Worm (Caenorhabditis elegans) whole organism, L4 larva: ENCODE results near the gene wdr-20.

Experiments used
- F10B5.3 ChIP-seq: sonication (generic microtip); optimal IDR thresholded peaks from 2 replicates; lab custom pipeline; 2016; ENCODE audit warnings: mild to moderate bottlenecking, missing genetic modification characterization, missing compliant biosample characterization
- F37D6.2 ChIP-seq: sonication (generic microtip); optimal IDR thresholded peaks from 2 replicates; lab custom pipeline; 2016; ENCODE audit warnings: mild to moderate bottlenecking, missing genetic modification characterization, missing compliant biosample characterization
- F44E2.7 ChIP-seq: fragments of 200-800 bp; sonication (Bioruptor generic); IDR thresholded peaks from 2 replicates; pipeline ENCODE4 v2.1.2; 2022; ENCODE audit warnings: missing genetic modification characterization, missing compliant biosample characterization
- F49E8.2 ChIP-seq: sonication (generic microtip); optimal IDR thresholded peaks from 2 replicates; lab custom pipeline; 2016; ENCODE audit warnings: missing compliant biosample characterization, mild to moderate bottlenecking, missing genetic modification characterization, borderline replicate concordance
- R02D3.7 ChIP-seq: fragments of 150-350 bp; sonication (generic microtip); optimal IDR thresholded peaks from 3 replicates; lab custom pipeline; 2014; ENCODE audit warnings: missing biosample characterization, missing genetic modification characterization
- T20F7.1 ChIP-seq: fragments of 200-800 bp; sonication (Bioruptor generic); optimal IDR thresholded peaks from 2 replicates; lab custom pipeline; 2018; ENCODE audit warnings: mild to moderate bottlenecking, missing genetic modification characterization, missing compliant biosample characterization
- Y48G9A.11 ChIP-seq: fragments of 200-800 bp; sonication (Bioruptor generic); IDR thresholded peaks from 2 replicates; pipeline ENCODE4 v1.3.6; 2022; ENCODE audit warnings: missing genetic modification reagents, missing genetic modification characterization, missing compliant biosample characterization
- Y75B8A.6 ChIP-seq: fragments of 200-800 bp; sonication (Bioruptor generic); IDR thresholded peaks from 2 replicates; pipeline ENCODE4 v1.3.6; 2022; ENCODE audit warnings: missing genetic modification reagents, missing genetic modification characterization, missing compliant biosample characterization
- ama-1 ChIP-seq: fragments of 150-350 bp; optimal IDR thresholded peaks from 2 replicates; lab custom pipeline; 2014; ENCODE audit warnings: inconsistent platforms, mixed read lengths
- arid-1 ChIP-seq: fragments of 200-800 bp; sonication (Bioruptor generic); conservative IDR thresholded peaks from 2 replicates; pipeline ENCODE4 v1.3.6; 2022; ENCODE audit warnings: missing genetic modification reagents, missing genetic modification characterization, missing compliant biosample characterization
- ceh-20 ChIP-seq: fragments of 200-800 bp; sonication (Bioruptor generic); IDR thresholded peaks from 2 replicates; pipeline ENCODE4 v1.3.6; 2022; ENCODE audit warnings: missing genetic modification reagents, missing genetic modification characterization, missing compliant biosample characterization
- ceh-62 ChIP-seq: sonication (generic microtip); optimal IDR thresholded peaks from 2 replicates; lab custom pipeline; 2017; ENCODE audit warnings: missing biosample characterization, missing genetic modification characterization
- cey-2 ChIP-seq: sonication (generic microtip); optimal IDR thresholded peaks from 3 replicates; lab custom pipeline; 2017; ENCODE audit warnings: missing genetic modification characterization, mild to moderate bottlenecking, missing compliant biosample characterization, antibody characterized with exemption, borderline replicate concordance; ENCODE audit not compliant: insufficient read depth
- ctbp-1 ChIP-seq: fragments of 200-800 bp; sonication (Bioruptor generic); IDR thresholded peaks from 2 replicates; pipeline ENCODE4 v1.3.6; 2022; ENCODE audit warnings: missing genetic modification reagents, missing genetic modification characterization, missing compliant biosample characterization
- daf-12 ChIP-seq: fragments of 150-350 bp; optimal IDR thresholded peaks from 2 replicates; lab custom pipeline; 2014; ENCODE audit warnings: missing biosample characterization, missing genetic modification reagents, missing genetic modification characterization
- daf-16 ChIP-seq, 3 experiments: sonication (generic microtip); optimal IDR thresholded peaks; 2 replicates each; lab custom pipeline; 2016 to 2017; ENCODE audit warnings: missing genetic modification characterization in 3 of 3, missing genetic modification reagents in 3 of 3, mild to moderate bottlenecking in 2 of 3, missing compliant biosample characterization in 2 of 3, missing biosample characterization in 1 of 3, moderate library complexity in 1 of 3
- daf-19 ChIP-seq: fragments of 200-800 bp; sonication (Bioruptor generic); conservative IDR thresholded peaks from 2 replicates; pipeline ENCODE4 v1.3.6; 2022; ENCODE audit warnings: missing genetic modification characterization, missing compliant biosample characterization
- dmd-6 ChIP-seq: fragments of 200-800 bp; sonication (Bioruptor generic); IDR thresholded peaks from 2 replicates; pipeline ENCODE4 v1.3.6; 2022; ENCODE audit warnings: missing genetic modification reagents, missing genetic modification characterization, missing compliant biosample characterization
- dve-1 ChIP-seq: sonication (generic microtip); optimal IDR thresholded peaks from 2 replicates; lab custom pipeline; 2017; ENCODE audit warnings: antibody characterized with exemption, mild to moderate bottlenecking, missing genetic modification characterization, missing compliant biosample characterization; ENCODE audit not compliant: insufficient read depth
- egl-43 ChIP-seq: fragments of 200-800 bp; sonication (Bioruptor generic); IDR thresholded peaks from 2 replicates; pipeline ENCODE4 v1.3.6; 2022; ENCODE audit warnings: missing genetic modification reagents, missing genetic modification characterization, missing compliant biosample characterization
- hif-1 ChIP-seq, 2 experiments: sonication (generic microtip); optimal IDR thresholded peaks; 2 replicates each; lab custom pipeline; 2016 to 2017; ENCODE audit warnings: missing compliant biosample characterization in 2 of 2, missing genetic modification characterization in 2 of 2, missing genetic modification reagents in 2 of 2, missing genotype in 2 of 2, mild to moderate bottlenecking in 1 of 2
- hlh-11 ChIP-seq: fragments of 200-800 bp; sonication (Bioruptor generic); optimal IDR thresholded peaks from 2 replicates; lab custom pipeline; 2018; ENCODE audit warnings: mild to moderate bottlenecking, missing genetic modification characterization, missing compliant biosample characterization
- hlh-30 ChIP-seq: sonication (generic microtip); optimal IDR thresholded peaks from 2 replicates; lab custom pipeline; 2017; ENCODE audit warnings: antibody characterized with exemption, mild to moderate bottlenecking, missing genetic modification characterization, missing compliant biosample characterization; ENCODE audit not compliant: insufficient read depth
- jun-1 ChIP-seq: fragments of 150-350 bp; optimal IDR thresholded peaks from 2 replicates; lab custom pipeline; 2014; ENCODE audit warnings: missing biosample characterization, missing genetic modification reagents, missing genetic modification characterization
- lin-1 ChIP-seq: fragments of 200-800 bp; sonication (Bioruptor generic); IDR thresholded peaks from 2 replicates; pipeline ENCODE4 v1.3.6; 2022; ENCODE audit warnings: missing genetic modification reagents, missing genetic modification characterization, missing compliant biosample characterization
- lin-38 ChIP-seq: fragments of 200-800 bp; sonication (Bioruptor generic); IDR thresholded peaks from 2 replicates; pipeline ENCODE4 v1.3.6; 2022; ENCODE audit warnings: missing genetic modification reagents, missing genetic modification characterization, missing compliant biosample characterization
- lsy-2 ChIP-seq, 2 experiments: fragments of 150-350 bp in 1 of 2; sonication (generic microtip) in 1 of 2; optimal IDR thresholded peaks; 2 replicates each; lab custom pipeline; 2014 to 2017; ENCODE audit warnings: missing biosample characterization in 2 of 2, missing genetic modification characterization in 2 of 2
- mdl-1 ChIP-seq, 2 experiments: fragments of 150-350 bp in 1 of 2; sonication (generic microtip) in 1 of 2; optimal IDR thresholded peaks; 2 replicates each; lab custom pipeline; 2014 to 2017; ENCODE audit warnings: missing biosample characterization in 2 of 2, missing genetic modification characterization in 2 of 2
- mdt-29 ChIP-seq: fragments of 200-800 bp; sonication (Bioruptor generic); IDR thresholded peaks from 2 replicates; pipeline ENCODE4 v1.3.6; 2022; ENCODE audit warnings: missing genetic modification reagents, missing genetic modification characterization, missing compliant biosample characterization
- mep-1 ChIP-seq: fragments of 150-350 bp; sonication (generic microtip); optimal IDR thresholded peaks from 3 replicates; lab custom pipeline; 2014; ENCODE audit warnings: missing biosample characterization, missing genetic modification characterization
- mxl-2 ChIP-seq: fragments of 200-800 bp; sonication (Bioruptor generic); conservative IDR thresholded peaks from 2 replicates; pipeline ENCODE4 v1.3.6; 2022; ENCODE audit warnings: missing genetic modification reagents, missing genetic modification characterization, missing compliant biosample characterization
- nhr-111 ChIP-seq: fragments of 200-800 bp; sonication (Bioruptor generic); optimal IDR thresholded peaks from 2 replicates; lab custom pipeline; 2018; ENCODE audit warnings: mild to moderate bottlenecking, missing genetic modification characterization, missing compliant biosample characterization
- nhr-28 ChIP-seq: fragments of 150-350 bp; optimal IDR thresholded peaks from 2 replicates; lab custom pipeline; 2014; ENCODE audit warnings: missing biosample characterization, missing genetic modification characterization
- nhr-77 ChIP-seq: fragments of 150-350 bp; optimal IDR thresholded peaks from 2 replicates; lab custom pipeline; 2014; ENCODE audit warnings: missing biosample characterization, missing genetic modification characterization
- pha-4 ChIP-seq, 2 experiments: fragments of 150-350 bp in 1 of 2; fragments of 200-800 bp in 1 of 2; sonication (Bioruptor generic) in 1 of 2; IDR thresholded peaks in 1 of 2; optimal IDR thresholded peaks in 1 of 2; 2 replicates each; pipeline versions ENCODE4 v1.3.6 to Lab custom; 2014 to 2022; ENCODE audit warnings: missing genetic modification characterization in 2 of 2, missing genetic modification reagents in 2 of 2, missing biosample characterization in 1 of 2, missing compliant biosample characterization in 1 of 2
- php-3 ChIP-seq: fragments of 200-800 bp; sonication (Bioruptor generic); IDR thresholded peaks from 2 replicates; pipeline ENCODE4 v1.3.6; 2022; ENCODE audit warnings: missing genetic modification reagents, missing genetic modification characterization, missing compliant biosample characterization
- pqm-1 ChIP-seq: sonication (generic microtip); optimal IDR thresholded peaks from 2 replicates; lab custom pipeline; 2017; ENCODE audit warnings: missing biosample characterization, missing genetic modification characterization
- set-16 ChIP-seq: fragments of 200-800 bp; sonication (Bioruptor generic); IDR thresholded peaks from 2 replicates; pipeline ENCODE4 v1.3.6; 2022; ENCODE audit warnings: missing genetic modification reagents, missing genetic modification characterization, missing compliant biosample characterization
- snpc-1.2 ChIP-seq: fragments of 200-800 bp; sonication (Bioruptor generic); IDR thresholded peaks from 2 replicates; pipeline ENCODE4 v1.3.6; 2022; ENCODE audit warnings: missing genetic modification reagents, missing genetic modification characterization, missing compliant biosample characterization
- spr-1 ChIP-seq: sonication (generic microtip); optimal IDR thresholded peaks from 2 replicates; lab custom pipeline; 2016; ENCODE audit warnings: mild to moderate bottlenecking, missing genetic modification characterization, missing compliant biosample characterization
- tra-1 ChIP-seq: fragments of 200-800 bp; sonication (Bioruptor generic); IDR thresholded peaks from 2 replicates; pipeline ENCODE4 v1.3.6; 2022; ENCODE audit warnings: missing genetic modification reagents, missing genetic modification characterization, missing compliant biosample characterization
- vab-7 ChIP-seq: fragments of 200-800 bp; sonication (Bioruptor generic); IDR thresholded peaks from 2 replicates; pipeline ENCODE4 v1.3.6; 2022; ENCODE audit warnings: missing genetic modification reagents, missing genetic modification characterization, missing compliant biosample characterization
- zag-1 ChIP-seq: fragments of 150-350 bp; optimal IDR thresholded peaks from 2 replicates; lab custom pipeline; 2014; ENCODE audit warnings: missing biosample characterization, missing genetic modification characterization

Gene wdr-20

ce11 chrV:10160954-10161353 lies 27.0 kb upstream of the wdr-20 start, which contains the start of gene C51E3.10 (continued):
- peak; percentile 80 for TF ChIP-seq hlh-11 (tag; lab: Kevin White, UChicago)
- TF ChIP-seq lsy-2 (tag; optimal IDR thresholded peaks at IDR 0.05; lab: Kevin White, UChicago) = peak in 1 of 2 experiments; percentile 32
- TF ChIP-seq lin-38 (GFP tag; lab: Robert Waterston, UW) = no peak
- no peak for TF ChIP-seq ctbp-1 (GFP tag; lab: Robert Waterston, UW)
- TF ChIP-seq mep-1 = peak; percentile 36
- no peak for TF ChIP-seq F10B5.3 (tag; lab: Kevin White, UChicago)
- TF ChIP-seq nhr-77 (tag; lab: Kevin White, UChicago) = peak; percentile 35
- TF ChIP-seq vab-7 = no peak
- TF ChIP-seq mxl-2 = no peak
- no peak for TF ChIP-seq spr-1 (tag; lab: Kevin White, UChicago)
- no peak for TF ChIP-seq F37D6.2 (tag; lab: Kevin White, UChicago)
- 0 out of 2 replicates have a peak, but pooled peaks have one; percentile 8 for TF ChIP-seq pha-4 (GFP tag; IDR thresholded peaks at IDR 0.05; lab: Robert Waterston, UW)
- TF ChIP-seq pha-4 (tag; optimal IDR thresholded peaks at IDR 0.05; lab: Kevin White, UChicago) = no peak
- TF ChIP-seq arid-1 (GFP tag; lab: Robert Waterston, UW) = no peak
- no peak for TF ChIP-seq F44E2.7 (GFP tag; lab: Robert Waterston, UW)
- TF ChIP-seq ceh-20 (GFP tag; lab: Robert Waterston, UW) = no peak
- no peak for TF ChIP-seq jun-1
- no peak for TF ChIP-seq set-16 (GFP tag; lab: Robert Waterston, UW)
- 0 out of 2 replicates have a peak, but pooled peaks have one; percentile 32 for TF ChIP-seq mdt-29
- no peak for TF ChIP-seq egl-43 (GFP tag; lab: Robert Waterston, UW)
- peak; percentile 71; the same call in 1 of the 2 replicates for TF ChIP-seq lin-1
- TF ChIP-seq tra-1 (GFP tag; lab: Robert Waterston, UW) = peak; percentile 68; the same call in 1 of the 2 replicates
- TF ChIP-seq pqm-1 (tag; lab: Kevin White, UChicago) = peak; percentile 93
- no peak for TF ChIP-seq R02D3.7 (tag; lab: Kevin White, UChicago)

ce11 chrV:10159972-10160371 lies 26.0 kb upstream of the wdr-20 start:
- no peak for TF ChIP-seq snpc-1.2
- no peak for TF ChIP-seq Y48G9A.11 (GFP tag; lab: Robert Waterston, UW)
- TF ChIP-seq php-3 (GFP tag; lab: Robert Waterston, UW) = peak; percentile 87
- no peak for TF ChIP-seq ama-1
- TF ChIP-seq nhr-77 (tag; lab: Kevin White, UChicago) = peak; percentile 31
- TF ChIP-seq dve-1 (tag; lab: Kevin White, UChicago) = peak; percentile 64
- peak; percentile 42 for TF ChIP-seq hlh-30 (tag; lab: Kevin White, UChicago)
- TF ChIP-seq dmd-6 (GFP tag; lab: Robert Waterston, UW) = peak; percentile 82
- TF ChIP-seq daf-16 (GFP tag; optimal IDR thresholded peaks at IDR 0.05; lab: Kevin White, UChicago) = no peak
- peak; percentile 66 for TF ChIP-seq daf-16 (tag; optimal IDR thresholded peaks at IDR 0.05; lab: Kevin White, UChicago)
- TF ChIP-seq pqm-1 (tag; lab: Kevin White, UChicago) = peak; percentile 1
- peak in 1 of 2 experiments; percentile 64 for TF ChIP-seq mdl-1 (tag; optimal IDR thresholded peaks at IDR 0.05; lab: Kevin White, UChicago)
- peak; percentile 54 for TF ChIP-seq nhr-28 (tag; lab: Kevin White, UChicago)

- no peak for TF ChIP-seq F49E8.2
- TF ChIP-seq daf-12 = no peak
- TF ChIP-seq lsy-2 (tag; optimal IDR thresholded peaks at IDR 0.05; lab: Kevin White, UChicago) = no peak
- TF ChIP-seq pha-4 (GFP tag; IDR thresholded peaks at IDR 0.05; lab: Robert Waterston, UW) = no peak
- TF ChIP-seq pha-4 (tag; optimal IDR thresholded peaks at IDR 0.05; lab: Kevin White, UChicago) = no peak
- TF ChIP-seq nhr-111 = no peak
- TF ChIP-seq spr-1 (tag; lab: Kevin White, UChicago) = no peak
- TF ChIP-seq Y75B8A.6 (GFP tag; lab: Robert Waterston, UW) = no peak
- no peak for TF ChIP-seq cey-2 (tag; lab: Kevin White, UChicago)
- TF ChIP-seq T20F7.1 = no peak
- no peak for TF ChIP-seq zag-1 (tag; lab: Kevin White, UChicago)
- no peak for TF ChIP-seq snpc-1.2
- TF ChIP-seq daf-19 = no peak
- TF ChIP-seq hif-1 (tag; optimal IDR thresholded peaks at IDR 0.05; lab: Kevin White, UChicago) = no peak
- no peak for TF ChIP-seq ceh-62
- TF ChIP-seq lin-38 (GFP tag; lab: Robert Waterston, UW) = no peak
- TF ChIP-seq arid-1 (GFP tag; lab: Robert Waterston, UW) = no peak
- no peak for TF ChIP-seq ctbp-1 (GFP tag; lab: Robert Waterston, UW)
- TF ChIP-seq, all 104 proteins: peak for 0
Observed at ce11 chrV:10158528-10158927, 24.6 kb upstream of the wdr-20 start, which contains the start of gene srsx-30. Gene srsx-30 (plus strand): TSS chrV:10158828.
